Fruit fly (Drosophila melanogaster) whole organism, adult: ENCODE results near the gene CG5592.
A peak's percentile ranks its signal among the peaks of the same experiment; 100 is the strongest.

Experiments used
- CG11617 ChIP-seq: fragments of 200-800 bp; sonication (Bioruptor generic); optimal IDR thresholded peaks from 2 replicates; lab custom pipeline; 2017; ENCODE audit warnings: mild to moderate bottlenecking, missing biosample characterization, missing genetic modification reagents, missing genetic modification characterization
- CG14711 ChIP-seq: fragments of 200-800 bp; sonication (Bioruptor generic); optimal IDR thresholded peaks from 2 replicates; lab custom pipeline; 2018; ENCODE audit warnings: missing biosample characterization, mild to moderate bottlenecking, missing genetic modification characterization, moderate library complexity
- CG33017 ChIP-seq: fragments of 200-800 bp; sonication (Bioruptor generic); optimal IDR thresholded peaks from 2 replicates; lab custom pipeline; 2018; ENCODE audit warnings: missing biosample characterization, mild to moderate bottlenecking, missing genetic modification characterization, moderate library complexity
- CG5204 ChIP-seq: fragments of 200-800 bp; sonication (Bioruptor generic); optimal IDR thresholded peaks from 2 replicates; lab custom pipeline; 2016; ENCODE audit warnings: missing biosample characterization, missing genetic modification characterization
- CG7101 ChIP-seq: fragments of 200-800 bp; sonication (Bioruptor generic); optimal IDR thresholded peaks from 2 replicates; lab custom pipeline; 2018; ENCODE audit warnings: missing biosample characterization, mild to moderate bottlenecking, missing genetic modification characterization, moderate library complexity
- Hr96 ChIP-seq: fragments of 200-800 bp; sonication (Bioruptor generic); optimal IDR thresholded peaks from 2 replicates; lab custom pipeline; 2016; ENCODE audit warnings: missing biosample characterization, missing genetic modification characterization
- Mnt ChIP-seq: fragments of 200-800 bp; sonication (Bioruptor generic); optimal IDR thresholded peaks from 2 replicates; lab custom pipeline; 2016; ENCODE audit warnings: missing biosample characterization, mild to moderate bottlenecking, missing genetic modification characterization
- kay ChIP-seq: fragments of 200-800 bp; sonication (Bioruptor generic); peaks from one replicate; lab custom pipeline; 2016; ENCODE audit warnings: missing biosample characterization, missing genetic modification characterization, borderline replicate concordance
- ovo ChIP-seq: fragments of 200-800 bp; sonication (Bioruptor generic); optimal IDR thresholded peaks from 2 replicates; lab custom pipeline; 2016; ENCODE audit warnings: missing biosample characterization, missing genetic modification characterization

DNA sequence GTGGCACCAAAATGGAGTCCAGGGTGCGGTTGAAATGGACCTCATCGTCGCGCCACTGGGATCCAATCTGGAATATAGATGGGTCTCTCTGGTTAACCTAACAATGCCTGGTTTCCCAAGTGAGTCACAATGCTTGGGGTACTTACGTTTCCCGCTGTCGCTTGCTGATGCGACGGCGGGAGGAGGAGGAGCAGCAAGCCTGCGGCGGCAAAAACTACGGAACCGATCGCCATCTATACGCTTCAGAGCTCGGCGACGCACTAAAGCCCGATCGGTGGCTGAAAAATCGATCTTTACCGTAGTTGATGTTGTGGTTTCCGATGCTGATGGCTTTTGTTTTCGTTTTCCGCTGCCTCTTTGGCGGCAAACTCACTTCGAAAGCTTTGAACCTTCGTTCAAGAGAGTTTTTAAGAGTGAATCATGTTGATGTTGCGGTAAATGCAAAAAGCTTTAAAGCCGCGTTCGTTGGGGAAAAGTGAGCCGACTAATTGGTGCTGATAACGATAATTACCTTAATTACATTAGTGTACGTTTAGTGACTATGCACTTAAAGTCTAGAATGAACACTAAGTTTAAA lies 4.8 kb downstream of the CG5592 start, which contains the start of gene QC:
- TF ChIP-seq CG7101 (tag; lab: Kevin White, UChicago) (no peak), Hr96 (GFP tag; lab: Kevin White, UChicago) (no peak), CG14711 (tag; lab: Kevin White, UChicago) (no peak), ovo (peak; percentile 16), CG11617 (GFP tag; lab: Kevin White, UChicago) (no peak), CG5204 (GFP tag; lab: Kevin White, UChicago) (no peak), CG33017 (no peak), Mnt (GFP tag; lab: Kevin White, UChicago) (no peak), kay (GFP tag; lab: Kevin White, UChicago) (no peak)
